Fruit fly (Drosophila melanogaster) whole organism, prepupa: Measurements from ENCODE around the gene Rph.

Source experiments
- Blimp-1 ChIP-seq: fragments of 200-800 bp; sonication (Bioruptor generic); optimal IDR thresholded peaks from 3 replicates; lab custom pipeline; 2017; ENCODE audit warnings: missing biosample characterization, missing genetic modification characterization, mild to moderate bottlenecking, moderate library complexity, missing genetic modification reagents
- CG10631 ChIP-seq: fragments of 200-800 bp; sonication (Bioruptor generic); optimal IDR thresholded peaks from 2 replicates; lab custom pipeline; 2016; ENCODE audit warnings: missing biosample characterization, missing genetic modification characterization
- CG10669 ChIP-seq: fragments of 200-800 bp; sonication (Bioruptor generic); optimal IDR thresholded peaks from 3 replicates; lab custom pipeline; 2018; ENCODE audit warnings: missing biosample characterization, mild to moderate bottlenecking, missing genetic modification characterization, moderate library complexity
- CG11762 ChIP-seq: fragments of 200-800 bp; sonication (Bioruptor generic); optimal IDR thresholded peaks from 3 replicates; lab custom pipeline; 2016; ENCODE audit warnings: missing biosample characterization, missing genetic modification characterization; ENCODE audit not compliant: insufficient read depth
- CG11902 ChIP-seq: fragments of 200-800 bp; sonication (Bioruptor generic); optimal IDR thresholded peaks from 3 replicates; lab custom pipeline; 2016; ENCODE audit warnings: missing biosample characterization, missing genetic modification characterization
- CG15336 ChIP-seq: fragments of 200-800 bp; sonication (Bioruptor generic); IDR thresholded peaks from 2 replicates; pipeline ENCODE4 v1.3.6; 2022; ENCODE audit warnings: missing biosample characterization, missing genetic modification characterization
- CG1621 ChIP-seq: fragments of 200-800 bp; sonication (Bioruptor generic); optimal IDR thresholded peaks from 3 replicates; lab custom pipeline; 2018; ENCODE audit warnings: missing biosample characterization, mild to moderate bottlenecking, missing genetic modification characterization
- CG31627 ChIP-seq: fragments of 200-800 bp; sonication (Bioruptor generic); optimal IDR thresholded peaks from 3 replicates; lab custom pipeline; 2016; ENCODE audit warnings: missing biosample characterization, missing genetic modification characterization
- CG32006 ChIP-seq: fragments of 200-800 bp; sonication (Bioruptor generic); optimal IDR thresholded peaks from 3 replicates; lab custom pipeline; 2017; ENCODE audit warnings: missing biosample characterization, mild to moderate bottlenecking, missing genetic modification characterization
- CG34406 ChIP-seq: fragments of 200-800 bp; sonication (Bioruptor generic); optimal IDR thresholded peaks from 3 replicates; lab custom pipeline; 2016; ENCODE audit warnings: missing biosample characterization, missing genetic modification characterization
- CG3919 ChIP-seq: fragments of 200-800 bp; sonication (Bioruptor generic); optimal IDR thresholded peaks from 3 replicates; lab custom pipeline; 2016; ENCODE audit warnings: missing biosample characterization, missing genetic modification characterization
- CG4318 ChIP-seq: fragments of 200-800 bp; sonication (Bioruptor generic); optimal IDR thresholded peaks from 3 replicates; lab custom pipeline; 2017; ENCODE audit warnings: missing biosample characterization, mild to moderate bottlenecking, missing genetic modification characterization
- CG6163 ChIP-seq: fragments of 200-800 bp; sonication (Bioruptor generic); IDR thresholded peaks from 3 replicates; pipeline ENCODE4 v1.3.6; 2022; ENCODE audit warnings: missing biosample characterization, missing genetic modification characterization
- CG6276 ChIP-seq: fragments of 200-800 bp; sonication (Bioruptor generic); optimal IDR thresholded peaks from 2 replicates; lab custom pipeline; 2017; ENCODE audit warnings: missing biosample characterization, mild to moderate bottlenecking, missing genetic modification characterization
- CG6792 ChIP-seq: fragments of 200-800 bp; sonication (Bioruptor generic); optimal IDR thresholded peaks from 3 replicates; lab custom pipeline; 2016; ENCODE audit warnings: missing biosample characterization, missing genetic modification characterization
- CG6808 ChIP-seq: fragments of 200-800 bp; sonication (Bioruptor generic); optimal IDR thresholded peaks from 3 replicates; lab custom pipeline; 2017; ENCODE audit warnings: missing biosample characterization, missing genetic modification characterization, mild to moderate bottlenecking, moderate library complexity, missing genetic modification reagents
- CG8119 ChIP-seq: fragments of 200-800 bp; sonication (Bioruptor generic); IDR thresholded peaks from 3 replicates; pipeline ENCODE4 v1.3.6; 2022; ENCODE audit warnings: missing biosample characterization, missing genetic modification characterization
- CG8319 ChIP-seq: fragments of 200-800 bp; sonication (Bioruptor generic); optimal IDR thresholded peaks from 3 replicates; lab custom pipeline; 2016; ENCODE audit warnings: missing biosample characterization, missing genetic modification characterization
- CG8632 ChIP-seq: fragments of 200-800 bp; sonication (Bioruptor generic); optimal IDR thresholded peaks from 3 replicates; lab custom pipeline; 2016; ENCODE audit warnings: missing biosample characterization, missing genetic modification characterization
- CG9139 ChIP-seq: fragments of 200-800 bp; sonication (Bioruptor generic); optimal IDR thresholded peaks from 3 replicates; lab custom pipeline; 2017; ENCODE audit warnings: missing biosample characterization, mild to moderate bottlenecking, missing genetic modification characterization
- Eip78C ChIP-seq: fragments of 200-800 bp; sonication (Bioruptor generic); peaks from one replicate; lab custom pipeline; 2016; ENCODE audit warnings: missing biosample characterization, missing genetic modification characterization
- Eip93F ChIP-seq: fragments of 200-800 bp; sonication (Bioruptor generic); optimal IDR thresholded peaks from 2 replicates; lab custom pipeline; 2016; ENCODE audit warnings: missing biosample characterization, mild to moderate bottlenecking, missing genetic modification characterization
- Ets21C ChIP-seq: fragments of 200-800 bp; sonication (Bioruptor generic); optimal IDR thresholded peaks from 3 replicates; lab custom pipeline; 2016; ENCODE audit warnings: missing biosample characterization, missing genetic modification characterization
- Ets96B ChIP-seq: fragments of 200-800 bp; optimal IDR thresholded peaks from 2 replicates; lab custom pipeline; 2019; ENCODE audit warnings: missing biosample characterization, mild to moderate bottlenecking, missing genetic modification characterization, moderate library complexity
- Hr39 ChIP-seq: fragments of 200-800 bp; sonication (Bioruptor generic); optimal IDR thresholded peaks from 2 replicates; lab custom pipeline; 2016; ENCODE audit warnings: missing biosample characterization, missing genetic modification characterization
- Hr4 ChIP-seq: fragments of 200-800 bp; sonication (Bioruptor generic); optimal IDR thresholded peaks from 3 replicates; lab custom pipeline; 2016; ENCODE audit warnings: missing biosample characterization, missing genetic modification characterization
- Met ChIP-seq: fragments of 200-800 bp; sonication (Bioruptor generic); optimal IDR thresholded peaks from 3 replicates; lab custom pipeline; 2016; ENCODE audit warnings: missing biosample characterization, missing genetic modification characterization
- OdsH ChIP-seq: fragments of 200-800 bp; sonication (Bioruptor generic); optimal IDR thresholded peaks from 3 replicates; lab custom pipeline; 2016; ENCODE audit warnings: missing biosample characterization, missing genetic modification characterization
- Smox ChIP-seq: fragments of 200-800 bp; sonication (Bioruptor generic); optimal IDR thresholded peaks from 3 replicates; lab custom pipeline; 2016; ENCODE audit warnings: missing biosample characterization, missing genetic modification characterization
- Sox102F ChIP-seq: fragments of 200-800 bp; sonication (Bioruptor generic); optimal IDR thresholded peaks from 2 replicates; lab custom pipeline; 2016; ENCODE audit warnings: missing biosample characterization, mild to moderate bottlenecking, missing genetic modification characterization
- Sox14 ChIP-seq: fragments of 200-800 bp; sonication (Bioruptor generic); optimal IDR thresholded peaks from 3 replicates; lab custom pipeline; 2016; ENCODE audit warnings: missing biosample characterization, missing genetic modification characterization
- Sox15 ChIP-seq: fragments of 200-800 bp; sonication (Bioruptor generic); optimal IDR thresholded peaks from 3 replicates; lab custom pipeline; 2016; ENCODE audit warnings: missing biosample characterization, missing genetic modification characterization
- achi ChIP-seq: fragments of 200-800 bp; sonication (Bioruptor generic); optimal IDR thresholded peaks from 3 replicates; lab custom pipeline; 2016; ENCODE audit warnings: missing biosample characterization, missing genetic modification characterization
- acj6 ChIP-seq: fragments of 200-800 bp; sonication (Bioruptor generic); optimal IDR thresholded peaks from 3 replicates; lab custom pipeline; 2016; ENCODE audit warnings: missing biosample characterization, missing genetic modification characterization
- cyc ChIP-seq: fragments of 200-800 bp; sonication (Bioruptor generic); optimal IDR thresholded peaks from 3 replicates; lab custom pipeline; 2016; ENCODE audit warnings: missing biosample characterization, missing genetic modification characterization
- dac ChIP-seq: fragments of 200-800 bp; sonication (Bioruptor generic); optimal IDR thresholded peaks from 2 replicates; lab custom pipeline; 2017; ENCODE audit warnings: missing biosample characterization, mild to moderate bottlenecking, missing genetic modification characterization
- dsx ChIP-seq: fragments of 200-800 bp; optimal IDR thresholded peaks from 3 replicates; lab custom pipeline; 2019; ENCODE audit warnings: missing biosample characterization, mild to moderate bottlenecking, missing genetic modification characterization, moderate library complexity; ENCODE audit not compliant: poor library complexity, severe bottlenecking
- eg ChIP-seq: fragments of 200-800 bp; sonication (Bioruptor generic); IDR thresholded peaks from 3 replicates; pipeline ENCODE4 v1.3.6; 2022; ENCODE audit warnings: missing biosample characterization, missing genetic modification characterization
- esn ChIP-seq: fragments of 200-800 bp; sonication (Bioruptor generic); optimal IDR thresholded peaks from 2 replicates; lab custom pipeline; 2016; ENCODE audit warnings: missing biosample characterization, mild to moderate bottlenecking, missing genetic modification characterization, moderate library complexity
- fd85E ChIP-seq: fragments of 200-800 bp; sonication (Bioruptor generic); optimal IDR thresholded peaks from 3 replicates; lab custom pipeline; 2016; ENCODE audit warnings: missing biosample characterization, missing genetic modification characterization
- lz ChIP-seq: fragments of 200-800 bp; sonication (Bioruptor generic); optimal IDR thresholded peaks from 3 replicates; lab custom pipeline; 2016; ENCODE audit warnings: missing biosample characterization, missing genetic modification characterization
- net ChIP-seq: fragments of 200-800 bp; sonication (Bioruptor generic); optimal IDR thresholded peaks from 3 replicates; lab custom pipeline; 2016; ENCODE audit warnings: missing biosample characterization, missing genetic modification characterization
- pdm3 ChIP-seq: fragments of 200-800 bp; sonication (Bioruptor generic); optimal IDR thresholded peaks from 3 replicates; lab custom pipeline; 2016; ENCODE audit warnings: missing biosample characterization, missing genetic modification characterization
- svp ChIP-seq: fragments of 200-800 bp; sonication (Bioruptor generic); peaks from one replicate; lab custom pipeline; 2016; ENCODE audit warnings: missing biosample characterization, missing genetic modification characterization
- topi ChIP-seq: fragments of 200-800 bp; sonication (Bioruptor generic); optimal IDR thresholded peaks from 3 replicates; lab custom pipeline; 2016; ENCODE audit warnings: missing biosample characterization, missing genetic modification characterization
- vri ChIP-seq: fragments of 200-800 bp; sonication (Bioruptor generic); optimal IDR thresholded peaks from 3 replicates; lab custom pipeline; 2016; ENCODE audit warnings: missing biosample characterization, mild to moderate bottlenecking, missing genetic modification characterization

The Rph gene

dm6 chrX:10804042-10804441 lies 46.6 kb upstream of the Rph start (continued):
- no peak for TF ChIP-seq CG6808 (GFP tag; lab: Kevin White, UChicago)
- no peak for TF ChIP-seq CG11902 (GFP tag; lab: Kevin White, UChicago)
- TF ChIP-seq CG11762 (GFP tag; lab: Kevin White, UChicago) = no peak
- peak; percentile 46 for TF ChIP-seq Hr39 (GFP tag; lab: Kevin White, UChicago)
- TF ChIP-seq Eip93F (GFP tag; lab: Kevin White, UChicago) = no peak
- peak; percentile 4 for TF ChIP-seq achi (GFP tag; lab: Kevin White, UChicago)
- no peak for TF ChIP-seq CG9139 (GFP tag; lab: Kevin White, UChicago)
- TF ChIP-seq lz (GFP tag; lab: Kevin White, UChicago) = peak; percentile 2
- TF ChIP-seq Ets96B (tag; lab: Kevin White, UChicago) = no peak
- peak; percentile 14 for TF ChIP-seq topi (GFP tag; lab: Kevin White, UChicago)
- TF ChIP-seq vri (GFP tag; lab: Kevin White, UChicago) = no peak
- TF ChIP-seq Hr4 (GFP tag; lab: Kevin White, UChicago) = peak; percentile 48

- TF ChIP-seq svp (GFP tag; lab: Kevin White, UChicago) (no peak), acj6 (GFP tag; lab: Kevin White, UChicago) (peak; percentile 64), topi (GFP tag; lab: Kevin White, UChicago) (no peak), CG31627 (GFP tag; lab: Kevin White, UChicago) (peak; percentile 41), Eip78C (GFP tag; lab: Kevin White, UChicago) (peak; percentile 73), OdsH (GFP tag; lab: Kevin White, UChicago) (peak; percentile 68), Sox15 (GFP tag; lab: Kevin White, UChicago) (peak; percentile 27), CG15336 (GFP tag; lab: Robert Waterston, UW) (peak; percentile 79), Hr4 (GFP tag; lab: Kevin White, UChicago) (peak; percentile 28), dsx (GFP tag; lab: Kevin White, UChicago) (peak; percentile 74), Sox102F (GFP tag; lab: Kevin White, UChicago) (no peak), CG6163 (GFP tag; lab: Robert Waterston, UW) (peak; percentile 57), CG34406 (GFP tag; lab: Kevin White, UChicago) (peak; percentile 60), CG11762 (GFP tag; lab: Kevin White, UChicago) (peak; percentile 34), Blimp-1 (GFP tag; lab: Kevin White, UChicago) (peak; percentile 33), CG3919 (GFP tag; lab: Kevin White, UChicago) (peak; percentile 34), cyc (GFP tag; lab: Kevin White, UChicago) (peak; percentile 12), net (GFP tag; lab: Kevin White, UChicago) (peak; percentile 29), CG8632 (GFP tag; lab: Kevin White, UChicago) (peak; percentile 65), eg (GFP tag; lab: Robert Waterston, UW) (peak; percentile 63), Hr39 (GFP tag; lab: Kevin White, UChicago) (no peak), CG32006 (GFP tag; lab: Kevin White, UChicago) (peak; percentile 82), CG8319 (GFP tag; lab: Kevin White, UChicago) (no peak), Ets96B (tag; lab: Kevin White, UChicago) (peak; percentile 63), Smox (GFP tag; lab: Kevin White, UChicago) (no peak), CG6792 (GFP tag; lab: Kevin White, UChicago) (peak; percentile 32), CG10669 (GFP tag; lab: Kevin White, UChicago) (peak; percentile 43), vri (GFP tag; lab: Kevin White, UChicago) (no peak), CG8119 (GFP tag; lab: Robert Waterston, UW) (peak; percentile 78), Ets21C (no peak), dac (GFP tag; lab: Kevin White, UChicago) (no peak), Met (GFP tag; lab: Kevin White, UChicago) (peak; percentile 53), CG6808 (GFP tag; lab: Kevin White, UChicago) (peak; percentile 9), CG4318 (GFP tag; lab: Kevin White, UChicago) (peak; percentile 37), CG9139 (GFP tag; lab: Kevin White, UChicago) (no peak), fd85E (no peak), CG10631 (GFP tag; lab: Kevin White, UChicago) (peak; percentile 73), CG1621 (tag; lab: Kevin White, UChicago) (no peak), pdm3 (GFP tag; lab: Kevin White, UChicago) (peak; percentile 19), Sox14 (GFP tag; lab: Kevin White, UChicago) (peak; percentile 37), CG6276 (peak; percentile 66), esn (GFP tag; lab: Kevin White, UChicago) (peak; percentile 49)
Observed at dm6 chrX:10802457-10803378, 45.3 kb upstream of the Rph start.
